Worm (Caenorhabditis elegans): Measurements from ENCODE around the gene glb-33.

ce11 chrV:1389838-1390237 is 37.9 kb downstream of the glb-33 start:
- no peak for TF ChIP-seq hrde-1 (tag; optimal IDR thresholded peaks at IDR 0.05; ENCODE audit: borderline replicate concordance)
- TF ChIP-seq ZK185.1 (tag; optimal IDR thresholded peaks at IDR 0.05; ENCODE audit: poor library complexity, severe bottlenecking) = no peak
- no peak for TF ChIP-seq C06A6.2 (GFP tag; conservative IDR thresholded peaks at IDR 0.05)
- TF ChIP-seq D2030.7 (GFP tag; IDR thresholded peaks at IDR 0.05) = no peak
- no peak for TF ChIP-seq Y79H2A.3 (GFP tag; conservative IDR thresholded peaks at IDR 0.05)
- TF ChIP-seq pbrm-1 (GFP tag; IDR thresholded peaks at IDR 0.05) = no peak
- TF ChIP-seq snpc-4 (GFP tag; optimal IDR thresholded peaks at IDR 0.05) = no peak
- TF ChIP-seq snpc-4 (tag; optimal IDR thresholded peaks at IDR 0.05) = no peak
- TF ChIP-seq ztf-18 (tag; optimal IDR thresholded peaks at IDR 0.05) = no peak
- no peak for TF ChIP-seq rec-8 (tag; optimal IDR thresholded peaks at IDR 0.05)
- TF ChIP-seq nfya-1 (tag; optimal IDR thresholded peaks at IDR 0.05; ENCODE audit: borderline replicate concordance, insufficient read depth) = no peak
- TF ChIP-seq mel-28 (tag; optimal IDR thresholded peaks at IDR 0.05; ENCODE audit: borderline replicate concordance) = no peak
- no peak for TF ChIP-seq ceh-40 (GFP tag; IDR thresholded peaks at IDR 0.05)
- TF ChIP-seq F39B2.1 (GFP tag; IDR thresholded peaks at IDR 0.05) = no peak

All from whole organism, young adult.